Worm (Caenorhabditis elegans): Measurements from ENCODE around the gene T05H10.4.
A peak's percentile ranks its signal among the peaks of the same experiment; 100 is the strongest.

DNA sequence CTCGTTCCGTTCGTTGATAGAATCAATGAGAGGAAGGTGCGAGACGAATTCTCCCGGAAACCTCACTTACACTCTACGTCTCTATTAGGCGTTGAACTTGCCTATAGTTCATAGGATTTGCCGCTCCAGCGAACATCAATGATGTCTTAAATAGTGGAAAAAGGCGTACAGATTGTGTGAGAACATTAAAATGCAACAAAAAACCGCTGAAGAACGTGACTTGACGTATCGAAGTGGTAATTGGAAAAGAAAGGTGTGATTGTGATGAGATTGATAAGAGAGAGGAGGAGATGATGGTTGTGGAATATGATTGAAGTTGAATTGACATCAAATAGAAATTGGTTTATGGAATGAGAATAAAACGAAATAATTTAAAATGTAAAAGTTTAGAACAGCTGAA lies 18.9 kb upstream of the T05H10.4 start:
- TF ChIP-seq nhr-77 (tag; optimal IDR thresholded peaks at IDR 0.05), result no peak
- no peak for TF ChIP-seq ceh-82 (tag; optimal IDR thresholded peaks at IDR 0.05)
- no peak for TF ChIP-seq zag-1 (tag; optimal IDR thresholded peaks at IDR 0.05)
- peak; percentile 52 for TF ChIP-seq elt-2 (tag; optimal IDR thresholded peaks at IDR 0.05)
- no peak for TF ChIP-seq eor-1 (tag; optimal IDR thresholded peaks at IDR 0.05)
- TF ChIP-seq unc-39 (tag; optimal IDR thresholded peaks at IDR 0.05), result no peak
- TF ChIP-seq ztf-11 (tag; optimal IDR thresholded peaks at IDR 0.05), result no peak
- TF ChIP-seq lin-15B (tag; optimal IDR thresholded peaks at IDR 0.05), result no peak
- TF ChIP-seq pqm-1 (tag; optimal IDR thresholded peaks at IDR 0.05), result no peak

Measured in whole organism, L3 larva.